Fruit fly (Drosophila melanogaster) whole organism: Measurements from ENCODE around the gene SmE.

ENCODE experiments used
- CG8478 ChIP-seq: fragments of >200 bp; optimal IDR thresholded peaks from 2 replicates; lab custom pipeline; 2018; ENCODE audit warnings: inconsistent platforms
- EcR ChIP-seq, 2 experiments: fragments of >200 bp; optimal IDR thresholded peaks; 2 replicates each; lab custom pipeline; 2017; ENCODE audit warnings: missing biosample characterization in 2 of 2, missing genetic modification characterization in 2 of 2, missing genetic modification reagents in 2 of 2
- pan ChIP-seq: fragments of >200 bp; optimal IDR thresholded peaks from 2 replicates; lab custom pipeline; 2017
- usp ChIP-seq: fragments of >200 bp; optimal IDR thresholded peaks from 2 replicates; lab custom pipeline; 2017; ENCODE audit warnings: missing biosample characterization, missing genetic modification characterization, mixed read lengths

DNA sequence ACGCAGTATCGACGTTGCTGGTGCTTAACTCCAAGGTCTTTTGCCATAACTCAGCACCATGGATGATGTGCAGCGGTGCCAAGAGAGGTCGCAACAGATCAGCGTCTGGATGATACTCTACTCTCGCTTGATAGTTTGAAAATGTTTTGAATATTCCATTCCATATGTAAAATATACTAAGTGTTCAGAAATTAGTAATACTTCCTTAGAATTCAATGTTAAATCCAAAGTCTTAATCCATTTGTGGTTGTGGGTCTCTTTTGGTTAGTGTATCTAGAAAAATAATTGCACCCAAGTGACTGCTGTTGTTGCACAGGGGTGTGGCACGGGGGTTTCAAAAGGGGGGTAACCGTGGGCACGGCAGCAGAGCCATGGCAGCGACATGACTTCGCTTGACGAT lies 13.9 kb upstream of the SmE start:
- TF ChIP-seq CG8478 (no peak), usp (GFP tag; lab: Kevin White, UChicago) (no peak), pan (lab: Kevin White, UChicago) (no peak), EcR (GFP tag; optimal IDR thresholded peaks at IDR 0.05; lab: Kevin White, UChicago) (no peak)
